Worm (Caenorhabditis elegans) whole organism, L4 larva: ENCODE data around the gene hmgr-1.
A peak's percentile ranks its signal among the peaks of the same experiment; 100 is the strongest.

ENCODE experiments used
- F37D6.2 ChIP-seq: sonication (generic microtip); optimal IDR thresholded peaks from 2 replicates; lab custom pipeline; 2016; ENCODE audit warnings: mild to moderate bottlenecking, missing genetic modification characterization, missing compliant biosample characterization
- F44E2.7 ChIP-seq: fragments of 200-800 bp; sonication (Bioruptor generic); IDR thresholded peaks from 2 replicates; pipeline ENCODE4 v2.1.2; 2022; ENCODE audit warnings: missing genetic modification characterization, missing compliant biosample characterization
- T26A8.4 ChIP-seq: fragments of 200-800 bp; sonication (Bioruptor generic); IDR thresholded peaks from 2 replicates; pipeline ENCODE4 v1.3.6; 2022; ENCODE audit warnings: missing genetic modification characterization, missing compliant biosample characterization
- Y75B8A.6 ChIP-seq: fragments of 200-800 bp; sonication (Bioruptor generic); IDR thresholded peaks from 2 replicates; pipeline ENCODE4 v1.3.6; 2022; ENCODE audit warnings: missing genetic modification reagents, missing genetic modification characterization, missing compliant biosample characterization
- ZK337.2 ChIP-seq: fragments of 200-800 bp; sonication (Bioruptor generic); IDR thresholded peaks from 2 replicates; pipeline ENCODE4 v1.3.6; 2022; ENCODE audit warnings: missing genetic modification reagents, missing genetic modification characterization, missing compliant biosample characterization
- aly-2 ChIP-seq: sonication (generic microtip); optimal IDR thresholded peaks from 2 replicates; lab custom pipeline; 2018; ENCODE audit warnings: missing biosample characterization, missing genetic modification characterization
- ceh-44 ChIP-seq: fragments of 200-800 bp; sonication (Bioruptor generic); IDR thresholded peaks from 2 replicates; pipeline ENCODE4 v1.3.6; 2022; ENCODE audit warnings: missing genetic modification reagents, missing genetic modification characterization, missing compliant biosample characterization
- ceh-82 ChIP-seq: sonication (generic microtip); optimal IDR thresholded peaks from 2 replicates; lab custom pipeline; 2017; ENCODE audit warnings: missing biosample characterization, missing genetic modification characterization
- cey-2 ChIP-seq: sonication (generic microtip); optimal IDR thresholded peaks from 3 replicates; lab custom pipeline; 2017; ENCODE audit warnings: missing genetic modification characterization, mild to moderate bottlenecking, missing compliant biosample characterization, antibody characterized with exemption, borderline replicate concordance; ENCODE audit not compliant: insufficient read depth
- daf-16 ChIP-seq, 3 experiments: sonication (generic microtip); optimal IDR thresholded peaks; 2 replicates each; lab custom pipeline; 2016 to 2017; ENCODE audit warnings: missing genetic modification characterization in 3 of 3, missing genetic modification reagents in 3 of 3, mild to moderate bottlenecking in 2 of 3, missing compliant biosample characterization in 2 of 3, missing biosample characterization in 1 of 3, moderate library complexity in 1 of 3
- daf-19 ChIP-seq: fragments of 200-800 bp; sonication (Bioruptor generic); conservative IDR thresholded peaks from 2 replicates; pipeline ENCODE4 v1.3.6; 2022; ENCODE audit warnings: missing genetic modification characterization, missing compliant biosample characterization
- dmd-9 ChIP-seq: fragments of 200-800 bp; sonication (Bioruptor generic); IDR thresholded peaks from 2 replicates; pipeline ENCODE4 v1.3.6; 2022; ENCODE audit warnings: missing genetic modification reagents, missing genetic modification characterization, missing compliant biosample characterization
- dpl-1 ChIP-seq: fragments of 150-350 bp; optimal IDR thresholded peaks from 2 replicates; lab custom pipeline; 2014; ENCODE audit warnings: missing biosample characterization, missing genetic modification reagents, missing genetic modification characterization
- duxl-1 ChIP-seq: sonication (generic microtip); optimal IDR thresholded peaks from 2 replicates; lab custom pipeline; 2016; ENCODE audit warnings: mild to moderate bottlenecking, missing genetic modification characterization, moderate library complexity, missing compliant biosample characterization; ENCODE audit not compliant: poor library complexity
- dve-1 ChIP-seq: sonication (generic microtip); optimal IDR thresholded peaks from 2 replicates; lab custom pipeline; 2017; ENCODE audit warnings: antibody characterized with exemption, mild to moderate bottlenecking, missing genetic modification characterization, missing compliant biosample characterization; ENCODE audit not compliant: insufficient read depth
- egl-27 ChIP-seq: sonication (generic microtip); optimal IDR thresholded peaks from 3 replicates; lab custom pipeline; 2017; ENCODE audit warnings: missing biosample characterization, missing genetic modification reagents, missing genetic modification characterization
- egl-43 ChIP-seq: fragments of 200-800 bp; sonication (Bioruptor generic); IDR thresholded peaks from 2 replicates; pipeline ENCODE4 v1.3.6; 2022; ENCODE audit warnings: missing genetic modification reagents, missing genetic modification characterization, missing compliant biosample characterization
- fkh-10 ChIP-seq: fragments of 150-350 bp; optimal IDR thresholded peaks from 2 replicates; lab custom pipeline; 2014; ENCODE audit warnings: missing biosample characterization, missing genetic modification reagents, missing genetic modification characterization
- hlh-11 ChIP-seq: fragments of 200-800 bp; sonication (Bioruptor generic); optimal IDR thresholded peaks from 2 replicates; lab custom pipeline; 2018; ENCODE audit warnings: mild to moderate bottlenecking, missing genetic modification characterization, missing compliant biosample characterization
- hmg-1.1 ChIP-seq: fragments of 200-800 bp; sonication (Bioruptor generic); IDR thresholded peaks from 2 replicates; pipeline ENCODE4 v1.3.6; 2022; ENCODE audit warnings: missing genetic modification reagents, missing genetic modification characterization, missing compliant biosample characterization
- lim-7 ChIP-seq: fragments of 200-800 bp; sonication (Bioruptor generic); IDR thresholded peaks from 2 replicates; pipeline ENCODE4 v1.3.6; 2022; ENCODE audit warnings: missing genetic modification characterization, missing compliant biosample characterization
- lin-1 ChIP-seq: fragments of 200-800 bp; sonication (Bioruptor generic); IDR thresholded peaks from 2 replicates; pipeline ENCODE4 v1.3.6; 2022; ENCODE audit warnings: missing genetic modification reagents, missing genetic modification characterization, missing compliant biosample characterization
- lin-13 ChIP-seq: fragments of 150-350 bp; optimal IDR thresholded peaks from 2 replicates; lab custom pipeline; 2014; ENCODE audit warnings: missing biosample characterization, missing genetic modification reagents, missing genetic modification characterization
- lin-15B ChIP-seq: fragments of 150-350 bp; sonication (generic microtip); optimal IDR thresholded peaks from 3 replicates; lab custom pipeline; 2014; ENCODE audit warnings: missing biosample characterization, missing genetic modification characterization
- lir-3 ChIP-seq: sonication (generic microtip); optimal IDR thresholded peaks from 2 replicates; lab custom pipeline; 2016; ENCODE audit warnings: mild to moderate bottlenecking, missing genetic modification characterization, missing compliant biosample characterization
- mdl-1 ChIP-seq, 2 experiments: fragments of 150-350 bp in 1 of 2; sonication (generic microtip) in 1 of 2; optimal IDR thresholded peaks; 2 replicates each; lab custom pipeline; 2014 to 2017; ENCODE audit warnings: missing biosample characterization in 2 of 2, missing genetic modification characterization in 2 of 2
- mep-1 ChIP-seq: fragments of 150-350 bp; sonication (generic microtip); optimal IDR thresholded peaks from 3 replicates; lab custom pipeline; 2014; ENCODE audit warnings: missing biosample characterization, missing genetic modification characterization
- mxl-2 ChIP-seq: fragments of 200-800 bp; sonication (Bioruptor generic); conservative IDR thresholded peaks from 2 replicates; pipeline ENCODE4 v1.3.6; 2022; ENCODE audit warnings: missing genetic modification reagents, missing genetic modification characterization, missing compliant biosample characterization
- nhr-10 ChIP-seq: fragments of 150-350 bp; optimal IDR thresholded peaks from 2 replicates; lab custom pipeline; 2014; ENCODE audit warnings: missing biosample characterization, missing genetic modification characterization
- nhr-102 ChIP-seq: sonication (generic microtip); optimal IDR thresholded peaks from 2 replicates; lab custom pipeline; 2016; ENCODE audit warnings: mild to moderate bottlenecking, missing genetic modification characterization, moderate library complexity, missing compliant biosample characterization
- nhr-111 ChIP-seq: fragments of 200-800 bp; sonication (Bioruptor generic); optimal IDR thresholded peaks from 2 replicates; lab custom pipeline; 2018; ENCODE audit warnings: mild to moderate bottlenecking, missing genetic modification characterization, missing compliant biosample characterization
- nhr-237 ChIP-seq: sonication (generic microtip); optimal IDR thresholded peaks from 2 replicates; lab custom pipeline; 2017; ENCODE audit warnings: missing biosample characterization, missing genetic modification characterization
- nhr-76 ChIP-seq: fragments of 150-350 bp; optimal IDR thresholded peaks from 2 replicates; lab custom pipeline; 2014; ENCODE audit warnings: missing biosample characterization, missing genetic modification characterization
- nhr-77 ChIP-seq: fragments of 150-350 bp; optimal IDR thresholded peaks from 2 replicates; lab custom pipeline; 2014; ENCODE audit warnings: missing biosample characterization, missing genetic modification characterization
- pha-4 ChIP-seq, 2 experiments: fragments of 150-350 bp in 1 of 2; fragments of 200-800 bp in 1 of 2; sonication (Bioruptor generic) in 1 of 2; IDR thresholded peaks in 1 of 2; optimal IDR thresholded peaks in 1 of 2; 2 replicates each; pipeline versions ENCODE4 v1.3.6 to Lab custom; 2014 to 2022; ENCODE audit warnings: missing genetic modification characterization in 2 of 2, missing genetic modification reagents in 2 of 2, missing biosample characterization in 1 of 2, missing compliant biosample characterization in 1 of 2
- set-16 ChIP-seq: fragments of 200-800 bp; sonication (Bioruptor generic); IDR thresholded peaks from 2 replicates; pipeline ENCODE4 v1.3.6; 2022; ENCODE audit warnings: missing genetic modification reagents, missing genetic modification characterization, missing compliant biosample characterization
- skn-1 ChIP-seq: fragments of 150-350 bp; optimal IDR thresholded peaks from 2 replicates; lab custom pipeline; 2014; ENCODE audit warnings: missing biosample characterization, missing genetic modification characterization
- snpc-1.2 ChIP-seq: fragments of 200-800 bp; sonication (Bioruptor generic); IDR thresholded peaks from 2 replicates; pipeline ENCODE4 v1.3.6; 2022; ENCODE audit warnings: missing genetic modification reagents, missing genetic modification characterization, missing compliant biosample characterization
- unc-130 ChIP-seq: sonication (generic microtip); optimal IDR thresholded peaks from 2 replicates; lab custom pipeline; 2016; ENCODE audit warnings: missing genetic modification reagents, missing genetic modification characterization, missing compliant biosample characterization
- unc-62 ChIP-seq, 3 experiments: fragments of 150-350 bp in 1 of 3; sonication (generic microtip); optimal IDR thresholded peaks in 2 of 3; peaks in 1 of 3; 1 replicate in 1 of 3; 2 replicates in 2 of 3; lab custom pipeline; 2014 to 2017; ENCODE audit warnings: missing biosample characterization in 3 of 3, missing genetic modification characterization in 3 of 3, missing genetic modification reagents in 3 of 3, missing genotype in 1 of 3
- zag-1 ChIP-seq: fragments of 150-350 bp; optimal IDR thresholded peaks from 2 replicates; lab custom pipeline; 2014; ENCODE audit warnings: missing biosample characterization, missing genetic modification characterization
- zfp-2 ChIP-seq: sonication (generic microtip); optimal IDR thresholded peaks from 2 replicates; lab custom pipeline; 2016; ENCODE audit warnings: mild to moderate bottlenecking, missing genetic modification characterization, missing compliant biosample characterization
- zip-11 ChIP-seq: fragments of 200-800 bp; sonication (Bioruptor generic); IDR thresholded peaks from 2 replicates; pipeline ENCODE4 v1.3.6; 2022; ENCODE audit warnings: missing genetic modification characterization, missing compliant biosample characterization
- zip-2 ChIP-seq: fragments of 150-350 bp; optimal IDR thresholded peaks from 2 replicates; lab custom pipeline; 2014; ENCODE audit warnings: missing biosample characterization, missing genetic modification characterization
- ztf-7 ChIP-seq: fragments of 150-350 bp; optimal IDR thresholded peaks from 2 replicates; lab custom pipeline; 2014; ENCODE audit warnings: missing biosample characterization, missing genetic modification characterization

Gene hmgr-1

DNA sequence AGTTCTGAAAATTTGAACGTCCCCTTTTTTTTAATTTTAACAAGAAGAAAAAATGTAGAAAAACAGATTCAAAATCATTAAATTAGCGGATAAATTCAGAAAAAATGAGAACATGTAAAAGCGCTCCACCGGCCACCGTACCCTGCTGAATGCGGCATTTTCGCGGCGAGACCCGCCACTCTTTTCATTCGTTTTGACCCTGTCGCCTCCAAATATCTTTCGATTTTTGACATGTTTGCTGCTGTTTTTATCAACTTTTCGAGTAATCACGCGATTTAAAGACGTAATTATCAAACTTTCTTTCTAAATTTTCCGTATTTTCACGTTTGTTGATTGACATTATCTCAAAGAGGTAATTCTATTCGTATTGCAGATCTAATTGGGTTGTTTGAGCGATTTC, 23.1 kb upstream of the hmgr-1 start, which contains the start of gene gsp-2 (continued):
- TF ChIP-seq F44E2.7 (GFP tag; lab: Robert Waterston, UW) (no peak), pha-4 (GFP tag; IDR thresholded peaks at IDR 0.05; lab: Robert Waterston, UW) (peak; percentile 22; the same call in 1 of the 2 replicates), pha-4 (tag; optimal IDR thresholded peaks at IDR 0.05; lab: Kevin White, UChicago) (no peak), lir-3 (tag; lab: Kevin White, UChicago) (no peak), unc-130 (GFP tag; lab: Kevin White, UChicago) (no peak), ZK337.2 (GFP tag; lab: Robert Waterston, UW) (no peak), snpc-1.2 (GFP tag; lab: Robert Waterston, UW) (0 out of 2 replicates have a peak, but pooled peaks have one; percentile 33), zag-1 (tag; lab: Kevin White, UChicago) (no peak), zip-2 (tag; lab: Kevin White, UChicago) (no peak), hmg-1.1 (GFP tag; lab: Robert Waterston, UW) (peak; percentile 66)

DNA sequence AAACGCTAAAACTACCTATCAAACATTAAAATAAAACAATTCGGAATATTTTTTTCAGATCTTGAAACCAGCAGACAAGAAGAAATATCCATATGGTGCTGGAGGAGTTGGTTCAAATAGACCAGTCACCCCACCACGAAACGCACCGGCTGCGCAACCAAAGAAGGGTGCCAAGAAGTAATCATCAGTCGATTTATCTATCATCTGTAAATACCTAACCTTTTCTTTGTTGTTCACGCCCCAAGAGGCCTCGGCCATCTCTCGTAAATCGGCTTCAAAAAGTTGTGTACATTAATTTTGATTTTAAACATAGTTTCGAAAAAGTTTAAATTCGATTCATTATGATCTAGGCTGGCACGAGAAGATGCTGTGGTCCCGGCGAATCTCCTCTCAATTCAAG, 21.3 kb upstream of the hmgr-1 start:
- TF ChIP-seq unc-62 (GFP tag; optimal IDR thresholded peaks at IDR 0.05 in 1 of 2; lab: Kevin White, UChicago) (peak in 1 of 2 experiments; percentile 71), unc-62 (tag; optimal IDR thresholded peaks at IDR 0.05; lab: Kevin White, UChicago) (no peak), ceh-44 (GFP tag; lab: Robert Waterston, UW) (0 out of 2 replicates have a peak, but pooled peaks have one; percentile 11), skn-1 (tag; lab: Kevin White, UChicago) (no peak), nhr-111 (GFP tag; lab: Kevin White, UChicago) (no peak)

DNA sequence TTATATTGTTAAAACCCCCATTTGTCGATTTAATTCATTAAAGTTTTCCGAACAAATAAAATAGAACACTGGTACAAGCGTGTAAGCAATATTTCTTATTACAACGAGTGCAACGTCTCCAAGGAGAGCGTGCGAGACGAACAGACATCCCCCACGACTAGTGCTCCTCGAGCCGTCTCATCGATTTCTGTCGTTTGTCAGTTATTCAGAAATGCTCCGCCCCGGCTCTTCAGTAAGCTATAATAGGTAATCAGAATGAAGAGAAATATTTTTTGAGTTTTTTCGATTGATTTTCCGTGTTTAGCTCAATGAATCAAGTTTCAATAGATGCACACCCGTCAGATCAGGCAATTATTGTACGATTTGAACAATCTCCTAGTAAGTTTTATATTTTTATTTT, 20.6 kb upstream of the hmgr-1 start, which contains the start of gene kap-1:
Gene kap-1, plus strand, starts transcription at position 143 of the 400 bp plus-strand sequence.
- no peak for TF ChIP-seq lin-1
- no peak for TF ChIP-seq zip-11 (GFP tag; lab: Robert Waterston, UW)
- no peak for TF ChIP-seq set-16 (GFP tag; lab: Robert Waterston, UW)
- no peak for TF ChIP-seq nhr-76
- TF ChIP-seq lir-3 (tag; lab: Kevin White, UChicago), result no peak
- TF ChIP-seq mep-1, result peak; percentile 32
- TF ChIP-seq F37D6.2 (tag; lab: Kevin White, UChicago), result no peak
- no peak for TF ChIP-seq dpl-1 (GFP tag; lab: Kevin White, UChicago)
- TF ChIP-seq mxl-2 (GFP tag; lab: Robert Waterston, UW), result no peak
- 0 out of 2 replicates have a peak, but pooled peaks have one; percentile 26 for TF ChIP-seq T26A8.4 (GFP tag; lab: Robert Waterston, UW)
- no peak for TF ChIP-seq mdl-1 (tag; optimal IDR thresholded peaks at IDR 0.05; lab: Kevin White, UChicago)
- no peak for TF ChIP-seq daf-19 (GFP tag; lab: Robert Waterston, UW)
- no peak for TF ChIP-seq cey-2 (tag; lab: Kevin White, UChicago)
- peak in 1 of 2 experiments; percentile 12 for TF ChIP-seq daf-16 (GFP tag; optimal IDR thresholded peaks at IDR 0.05; lab: Kevin White, UChicago)
- peak; percentile 18 for TF ChIP-seq daf-16 (tag; optimal IDR thresholded peaks at IDR 0.05; lab: Kevin White, UChicago)
- TF ChIP-seq duxl-1 (tag; lab: Kevin White, UChicago), result peak; percentile 13
- TF ChIP-seq egl-27 (tag; lab: Kevin White, UChicago), result no peak
- no peak for TF ChIP-seq nhr-77
- TF ChIP-seq dmd-9, result no peak
- TF ChIP-seq fkh-10 (GFP tag; lab: Kevin White, UChicago), result no peak
- no peak for TF ChIP-seq skn-1 (tag; lab: Kevin White, UChicago)
- TF ChIP-seq dve-1 (tag; lab: Kevin White, UChicago), result no peak
- TF ChIP-seq lin-13 (GFP tag; lab: Kevin White, UChicago), result no peak
- TF ChIP-seq aly-2 (tag; lab: Kevin White, UChicago), result no peak
- no peak for TF ChIP-seq lim-7 (GFP tag; lab: Robert Waterston, UW)
- peak; percentile 29 for TF ChIP-seq nhr-102
- TF ChIP-seq ZK337.2 (GFP tag; lab: Robert Waterston, UW), result 0 out of 2 replicates have a peak, but pooled peaks have one; percentile 37
- no peak for TF ChIP-seq nhr-237
- no peak for TF ChIP-seq nhr-10 (tag; lab: Kevin White, UChicago)
- peak; percentile 11 for TF ChIP-seq hlh-11 (tag; lab: Kevin White, UChicago)
- no peak for TF ChIP-seq ztf-7 (tag; lab: Kevin White, UChicago)
- no peak for TF ChIP-seq zfp-2 (tag; lab: Kevin White, UChicago)
- peak; percentile 3; the same call in 1 of the 2 replicates for TF ChIP-seq Y75B8A.6
- peak; percentile 64 for TF ChIP-seq egl-43 (GFP tag; lab: Robert Waterston, UW)
- TF ChIP-seq ceh-82, result no peak
- TF ChIP-seq lin-15B (tag; lab: Kevin White, UChicago), result no peak
- TF ChIP-seq unc-62 (GFP tag; optimal IDR thresholded peaks at IDR 0.05 in 1 of 2; lab: Kevin White, UChicago), result no peak
- TF ChIP-seq unc-62 (tag; optimal IDR thresholded peaks at IDR 0.05; lab: Kevin White, UChicago), result no peak
